Worm (Caenorhabditis elegans) whole organism, mixed stage, embryonic: Measurements from ENCODE around the gene T23C6.4.

Experiments used
- M03D4.4 ChIP-seq: sonication (generic microtip); optimal IDR thresholded peaks from 2 replicates; lab custom pipeline; 2017; ENCODE audit warnings: mild to moderate bottlenecking, missing genetic modification characterization, missing compliant biosample characterization
- ceh-39 ChIP-seq: fragments of 150-350 bp; optimal IDR thresholded peaks from 2 replicates; lab custom pipeline; 2014; ENCODE audit warnings: missing biosample characterization, missing genetic modification characterization
- ceh-43 ChIP-seq: fragments of 200-800 bp; sonication (Bioruptor generic); optimal IDR thresholded peaks from 2 replicates; lab custom pipeline; 2018; ENCODE audit warnings: mild to moderate bottlenecking, missing genetic modification characterization, moderate library complexity, missing compliant biosample characterization
- ceh-83 ChIP-seq: fragments of 200-800 bp; sonication (Bioruptor generic); optimal IDR thresholded peaks from 2 replicates; lab custom pipeline; 2018; ENCODE audit warnings: mild to moderate bottlenecking, missing genetic modification characterization, missing compliant biosample characterization
- ces-1 ChIP-seq: fragments of 150-350 bp; optimal IDR thresholded peaks from 2 replicates; lab custom pipeline; 2014; ENCODE audit warnings: missing biosample characterization, missing genetic modification reagents, missing genetic modification characterization
- cnd-1 ChIP-seq: fragments of 200-800 bp; sonication (Bioruptor generic); optimal IDR thresholded peaks from 2 replicates; lab custom pipeline; 2018; ENCODE audit warnings: mild to moderate bottlenecking, missing genetic modification characterization, missing compliant biosample characterization
- drap-1 ChIP-seq: fragments of 200-800 bp; sonication (Bioruptor generic); optimal IDR thresholded peaks from 3 replicates; lab custom pipeline; 2018; ENCODE audit warnings: mild to moderate bottlenecking, missing genetic modification characterization, missing compliant biosample characterization
- elt-1 ChIP-seq: sonication (generic microtip); optimal IDR thresholded peaks from 2 replicates; lab custom pipeline; 2017; ENCODE audit warnings: missing genetic modification characterization, mild to moderate bottlenecking, missing compliant biosample characterization, antibody characterized with exemption, moderate library complexity, borderline replicate concordance; ENCODE audit not compliant: insufficient read depth
- elt-3 ChIP-seq: fragments of 150-350 bp; optimal IDR thresholded peaks from 2 replicates; lab custom pipeline; 2014; ENCODE audit warnings: missing biosample characterization, missing genetic modification characterization
- flh-1 ChIP-seq: fragments of 200-800 bp; sonication (Bioruptor generic); optimal IDR thresholded peaks from 2 replicates; lab custom pipeline; 2018; ENCODE audit warnings: mild to moderate bottlenecking, missing genetic modification characterization, moderate library complexity, missing compliant biosample characterization
- ham-2 ChIP-seq: fragments of 200-800 bp; sonication (Bioruptor generic); optimal IDR thresholded peaks from 2 replicates; lab custom pipeline; 2018; ENCODE audit warnings: mild to moderate bottlenecking, missing genetic modification characterization, missing compliant biosample characterization
- hlh-1 ChIP-seq: fragments of 150-350 bp; optimal IDR thresholded peaks from 2 replicates; lab custom pipeline; 2014; ENCODE audit warnings: missing biosample characterization, missing genetic modification reagents, missing genetic modification characterization
- lin-32 ChIP-seq: fragments of 200-800 bp; sonication (Bioruptor generic); optimal IDR thresholded peaks from 2 replicates; lab custom pipeline; 2018; ENCODE audit warnings: mild to moderate bottlenecking, missing genetic modification characterization, missing compliant biosample characterization
- lsy-2 ChIP-seq: fragments of 150-350 bp; optimal IDR thresholded peaks from 2 replicates; lab custom pipeline; 2014; ENCODE audit warnings: missing biosample characterization, missing genetic modification characterization
- mab-5 ChIP-seq: fragments of 150-350 bp; optimal IDR thresholded peaks from 2 replicates; lab custom pipeline; 2014; ENCODE audit warnings: missing biosample characterization, missing genetic modification characterization
- mep-1 ChIP-seq: fragments of 150-350 bp; optimal IDR thresholded peaks from 2 replicates; lab custom pipeline; 2017; ENCODE audit warnings: missing biosample characterization, missing genetic modification reagents, missing genetic modification characterization, inconsistent platforms
- mls-2 ChIP-seq: sonication (generic microtip); optimal IDR thresholded peaks from 2 replicates; lab custom pipeline; 2016; ENCODE audit warnings: mild to moderate bottlenecking, missing genetic modification characterization, moderate library complexity, missing compliant biosample characterization
- nhr-12 ChIP-seq: fragments of 150-350 bp; optimal IDR thresholded peaks from 2 replicates; lab custom pipeline; 2014; ENCODE audit warnings: missing biosample characterization, missing genetic modification characterization
- nhr-2 ChIP-seq: fragments of 150-350 bp; optimal IDR thresholded peaks from 2 replicates; lab custom pipeline; 2014; ENCODE audit warnings: missing biosample characterization, missing genetic modification characterization
- nhr-28 ChIP-seq: fragments of 150-350 bp; optimal IDR thresholded peaks from 2 replicates; lab custom pipeline; 2014; ENCODE audit warnings: missing biosample characterization, missing genetic modification characterization
- nhr-76 ChIP-seq: sonication (generic microtip); optimal IDR thresholded peaks from 2 replicates; lab custom pipeline; 2017; ENCODE audit warnings: missing biosample characterization, missing genetic modification characterization
- pha-4 ChIP-seq: fragments of 150-350 bp; optimal IDR thresholded peaks from 2 replicates; lab custom pipeline; 2018; ENCODE audit warnings: missing biosample characterization, missing genetic modification reagents, missing genetic modification characterization
- snpc-4 ChIP-seq: fragments of 150-350 bp; optimal IDR thresholded peaks from 2 replicates; lab custom pipeline; 2014; ENCODE audit warnings: missing biosample characterization, missing genetic modification characterization
- sptf-1 ChIP-seq: sonication (generic microtip); optimal IDR thresholded peaks from 2 replicates; lab custom pipeline; 2017; ENCODE audit warnings: mild to moderate bottlenecking, missing genetic modification characterization, moderate library complexity, missing compliant biosample characterization
- unc-120 ChIP-seq: sonication (generic microtip); optimal IDR thresholded peaks from 2 replicates; lab custom pipeline; 2017; ENCODE audit warnings: missing genetic modification characterization, missing compliant biosample characterization; ENCODE audit not compliant: poor library complexity, severe bottlenecking
- unc-39 ChIP-seq: fragments of 150-350 bp; optimal IDR thresholded peaks from 2 replicates; lab custom pipeline; 2014; ENCODE audit warnings: missing biosample characterization, missing genetic modification characterization
- unc-62 ChIP-seq: fragments of 150-350 bp; optimal IDR thresholded peaks from 2 replicates; lab custom pipeline; 2014; ENCODE audit warnings: missing biosample characterization, missing genetic modification reagents, missing genetic modification characterization
- zip-8 ChIP-seq: fragments of 150-350 bp; optimal IDR thresholded peaks from 2 replicates; lab custom pipeline; 2014; ENCODE audit warnings: missing biosample characterization, missing genetic modification characterization
- ztf-11 ChIP-seq: fragments of 150-350 bp; optimal IDR thresholded peaks from 2 replicates; lab custom pipeline; 2014; ENCODE audit warnings: missing biosample characterization, missing genetic modification characterization

T23C6.4 gene

DNA sequence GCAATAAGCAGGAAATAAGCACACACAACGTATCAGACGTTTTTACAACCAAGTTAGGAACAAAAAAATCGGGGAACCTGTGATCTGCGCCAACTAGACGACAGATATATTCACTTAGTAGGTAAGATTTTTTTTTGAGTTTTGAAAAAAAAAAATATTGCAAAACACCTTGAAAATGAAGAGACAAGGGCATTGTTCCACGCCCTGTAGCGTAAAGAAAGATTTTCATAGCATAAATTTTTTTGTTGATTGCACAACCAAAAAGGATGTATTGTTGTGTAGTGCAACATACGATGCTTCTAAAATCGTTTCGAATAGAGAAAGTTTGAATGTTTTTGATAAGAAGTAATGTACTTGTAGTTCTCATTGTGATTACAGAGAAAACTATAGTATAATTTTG is 30.4 kb upstream of the T23C6.4 start:
- no peak for TF ChIP-seq mab-5
- TF ChIP-seq pha-4 (tag; lab: Kevin White, UChicago) = no peak
- TF ChIP-seq unc-62 = no peak
- no peak for TF ChIP-seq elt-3 (tag; lab: Kevin White, UChicago)
- TF ChIP-seq mep-1 (tag; lab: Kevin White, UChicago) = no peak
- TF ChIP-seq M03D4.4 = no peak
- no peak for TF ChIP-seq sptf-1 (tag; lab: Kevin White, UChicago)
- TF ChIP-seq ceh-39 (tag; lab: Kevin White, UChicago) = no peak
- TF ChIP-seq nhr-2 = no peak
- no peak for TF ChIP-seq ztf-11 (tag; lab: Kevin White, UChicago)
- no peak for TF ChIP-seq nhr-12 (tag; lab: Kevin White, UChicago)
- TF ChIP-seq hlh-1 (tag; lab: Kevin White, UChicago) = no peak
- no peak for TF ChIP-seq lsy-2 (tag; lab: Kevin White, UChicago)
- no peak for TF ChIP-seq drap-1 (GFP tag; lab: Kevin White, UChicago)
- no peak for TF ChIP-seq nhr-76
- TF ChIP-seq elt-1 = no peak
- TF ChIP-seq unc-39 (tag; lab: Kevin White, UChicago) = no peak
- TF ChIP-seq flh-1 (GFP tag; lab: Kevin White, UChicago) = no peak
- no peak for TF ChIP-seq ceh-83 (GFP tag; lab: Kevin White, UChicago)
- TF ChIP-seq ham-2 = no peak
- TF ChIP-seq, all 35 proteins: peak for 0

DNA sequence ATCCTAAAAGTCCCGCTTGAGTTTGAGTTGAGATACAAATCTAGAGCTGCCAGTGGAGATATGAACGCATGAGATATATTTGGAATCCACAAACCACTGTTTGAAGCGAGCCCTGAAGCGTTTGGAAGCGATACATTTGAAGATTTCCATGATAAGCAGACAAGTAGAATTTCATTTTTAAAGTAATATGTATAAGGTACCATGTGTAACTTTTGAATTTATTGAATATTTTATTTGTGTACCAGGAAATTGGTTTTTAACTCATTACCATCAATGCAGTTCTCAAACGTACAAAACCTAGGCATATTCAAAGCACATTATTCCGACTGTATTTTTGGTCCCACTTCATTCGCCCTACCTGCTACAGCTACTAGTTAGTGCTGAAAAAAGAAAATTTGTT is 28.5 kb upstream of the T23C6.4 start, which contains the start of gene B0302.2:
Gene B0302.2, plus strand, starts transcription at position 301 of the 400 bp plus-strand sequence.
- no peak for TF ChIP-seq mab-5
- no peak for TF ChIP-seq elt-1

- TF ChIP-seq drap-1 (GFP tag; lab: Kevin White, UChicago) (no peak), nhr-12 (tag; lab: Kevin White, UChicago) (no peak), lin-32 (no peak), pha-4 (tag; lab: Kevin White, UChicago) (no peak)
Measured at ce11 chrX:17176677-17177076, 26.9 kb upstream of the T23C6.4 start, which contains the start of gene B0302.4. B0302.4 (minus strand) TSS chrX:17176777.

ce11 chrX:17170401-17170800 is 20.7 kb upstream of the T23C6.4 start:
- no peak for TF ChIP-seq nhr-76
- TF ChIP-seq ceh-39 (tag; lab: Kevin White, UChicago) = no peak
- TF ChIP-seq ces-1 (GFP tag; lab: Kevin White, UChicago) = peak; percentile 86
- no peak for TF ChIP-seq mab-5

ce11 chrX:17168086-17168485 is 18.4 kb upstream of the T23C6.4 start:
- no peak for TF ChIP-seq ceh-83 (GFP tag; lab: Kevin White, UChicago)

- TF ChIP-seq elt-3 (tag; lab: Kevin White, UChicago) (no peak), zip-8 (tag; lab: Kevin White, UChicago) (no peak), ztf-11 (tag; lab: Kevin White, UChicago) (no peak), flh-1 (GFP tag; lab: Kevin White, UChicago) (no peak), ham-2 (no peak), nhr-2 (no peak), unc-62 (no peak), ceh-43 (GFP tag; lab: Kevin White, UChicago) (no peak), lsy-2 (tag; lab: Kevin White, UChicago) (no peak), drap-1 (GFP tag; lab: Kevin White, UChicago) (no peak), ces-1 (GFP tag; lab: Kevin White, UChicago) (no peak), nhr-76 (no peak), snpc-4 (tag; lab: Kevin White, UChicago) (no peak), pha-4 (tag; lab: Kevin White, UChicago) (no peak), hlh-1 (tag; lab: Kevin White, UChicago) (no peak), unc-120 (no peak), M03D4.4 (no peak), nhr-12 (tag; lab: Kevin White, UChicago) (no peak), mab-5 (no peak), lin-32 (no peak)
Measured at ce11 chrX:17157868-17158267, 8.1 kb upstream of the T23C6.4 start, which contains the start of gene npr-21. npr-21 (minus strand) TSS chrX:17157968.

ce11 chrX:17157089-17157488 is 7.4 kb upstream of the T23C6.4 start:
- TF ChIP-seq elt-1 (no peak), unc-62 (no peak), mab-5 (no peak), ceh-39 (tag; lab: Kevin White, UChicago) (no peak), flh-1 (GFP tag; lab: Kevin White, UChicago) (no peak), nhr-28 (no peak), ces-1 (GFP tag; lab: Kevin White, UChicago) (no peak), nhr-76 (no peak), pha-4 (tag; lab: Kevin White, UChicago) (no peak), ceh-83 (GFP tag; lab: Kevin White, UChicago) (no peak), elt-3 (tag; lab: Kevin White, UChicago) (no peak), mls-2 (tag; lab: Kevin White, UChicago) (no peak), lsy-2 (tag; lab: Kevin White, UChicago) (no peak), cnd-1 (no peak), ceh-43 (GFP tag; lab: Kevin White, UChicago) (no peak), zip-8 (tag; lab: Kevin White, UChicago) (no peak), mep-1 (tag; lab: Kevin White, UChicago) (no peak), M03D4.4 (no peak), lin-32 (no peak)
- TF ChIP-seq, all 35 proteins: peak for 0
